Worm (Caenorhabditis elegans) whole organism, L4/young adult: Measurements from ENCODE around the gene fbxb-87.

Source experiments
- W03F9.2 ChIP-seq: fragments of 150-350 bp; optimal IDR thresholded peaks from 2 replicates; lab custom pipeline; 2014; ENCODE audit warnings: missing biosample characterization, missing genetic modification characterization
- dao-5 ChIP-seq: sonication (generic microtip); optimal IDR thresholded peaks from 2 replicates; lab custom pipeline; 2016; ENCODE audit warnings: missing genotype, missing genetic modification characterization, moderate library complexity, missing compliant biosample characterization
- him-1 ChIP-seq: sonication (generic microtip); optimal IDR thresholded peaks from 2 replicates; lab custom pipeline; 2016; ENCODE audit warnings: missing genotype, missing genetic modification reagents, missing genetic modification characterization, missing compliant biosample characterization

- TF ChIP-seq him-1 (tag; lab: Kevin White, UChicago) = no peak
- TF ChIP-seq W03F9.2 = no peak
- TF ChIP-seq dao-5 (tag; lab: Kevin White, UChicago) = no peak
These were observed 36.3 kb upstream of the fbxb-87 start, which contains the start of gene oxi-1 for ce11 chrIII:10857984-10858383.
